Fruit fly (Drosophila melanogaster): ENCODE results near the gene alphaCOP.

The alphaCOP gene

dm6 chr3L:1592822-1593452 lies 52.1 kb downstream of the alphaCOP start:
- TF ChIP-seq CG17806 (tag; optimal IDR thresholded peaks at IDR 0.05) (no peak), Ets98B (GFP tag; IDR thresholded peaks at IDR 0.05) (peak; percentile 27; the same call in 1 of the 2 replicates), gl (tag; optimal IDR thresholded peaks at IDR 0.05) (peak; percentile 33), CG10348 (GFP tag; IDR thresholded peaks at IDR 0.05) (no peak), CG12605 (GFP tag; IDR thresholded peaks at IDR 0.05) (no peak; the same call in 1 of the 2 replicates), CG15710 (tag; optimal IDR thresholded peaks at IDR 0.05) (peak; percentile 4), CG8301 (tag; optimal IDR thresholded peaks at IDR 0.05) (peak; percentile 47), rn (GFP tag; IDR thresholded peaks at IDR 0.05) (no peak), D1 (tag; optimal IDR thresholded peaks at IDR 0.05) (no peak), Pif1B (GFP tag; optimal IDR thresholded peaks at IDR 0.05) (no peak), CG8159 (tag; optimal IDR thresholded peaks at IDR 0.05) (no peak), EcR (GFP tag; optimal IDR thresholded peaks at IDR 0.05) (peak; percentile 97), CG32121 (GFP tag; IDR thresholded peaks at IDR 0.05) (no peak), Snoo (tag; optimal IDR thresholded peaks at IDR 0.05) (peak; percentile 23), CG9948 (tag; optimal IDR thresholded peaks at IDR 0.05) (no peak), CG34367 (tag; optimal IDR thresholded peaks at IDR 0.05) (no peak), CG14655 (GFP tag; optimal IDR thresholded peaks at IDR 0.05) (no peak), CG4496 (GFP tag; IDR thresholded peaks at IDR 0.05) (0 out of 3 replicates have a peak, but pooled peaks have one; percentile 38), Pif1A (GFP tag; optimal IDR thresholded peaks at IDR 0.05) (no peak), CG13204 (GFP tag; optimal IDR thresholded peaks at IDR 0.05) (peak; percentile 52), fd96Ca (GFP tag; IDR thresholded peaks at IDR 0.05) (0 out of 3 replicates have a peak, but pooled peaks have one; percentile 23)

- TF ChIP-seq CG10348 (GFP tag; IDR thresholded peaks at IDR 0.05) (no peak), CG32121 (GFP tag; IDR thresholded peaks at IDR 0.05) (peak; percentile 65; the same call in 1 of the 2 replicates), CG13204 (GFP tag; optimal IDR thresholded peaks at IDR 0.05) (peak; percentile 70), D1 (tag; optimal IDR thresholded peaks at IDR 0.05) (no peak), fd96Ca (GFP tag; IDR thresholded peaks at IDR 0.05) (peak; percentile 70; the same call in 2 of the 3 replicates), CG15710 (tag; optimal IDR thresholded peaks at IDR 0.05) (peak; percentile 74), CG8159 (tag; optimal IDR thresholded peaks at IDR 0.05) (peak; percentile 75), CG34367 (tag; optimal IDR thresholded peaks at IDR 0.05) (peak; percentile 74), CG8301 (tag; optimal IDR thresholded peaks at IDR 0.05) (peak; percentile 29), CG14655 (GFP tag; optimal IDR thresholded peaks at IDR 0.05) (peak; percentile 41), gl (tag; optimal IDR thresholded peaks at IDR 0.05) (peak; percentile 89), Pif1B (GFP tag; optimal IDR thresholded peaks at IDR 0.05) (peak; percentile 85), Snoo (tag; optimal IDR thresholded peaks at IDR 0.05) (peak; percentile 86), Pif1A (GFP tag; optimal IDR thresholded peaks at IDR 0.05) (peak; percentile 88), CG9948 (tag; optimal IDR thresholded peaks at IDR 0.05) (peak; percentile 43), Ets98B (GFP tag; IDR thresholded peaks at IDR 0.05) (peak; percentile 42; the same call in 1 of the 2 replicates), CG12605 (GFP tag; IDR thresholded peaks at IDR 0.05) (no peak), rn (GFP tag; IDR thresholded peaks at IDR 0.05) (no peak), CG17806 (tag; optimal IDR thresholded peaks at IDR 0.05) (peak; percentile 51), CG4496 (GFP tag; IDR thresholded peaks at IDR 0.05) (peak; percentile 85), EcR (GFP tag; optimal IDR thresholded peaks at IDR 0.05) (peak; percentile 32)
Measured at dm6 chr3L:1591692-1592371, 53.2 kb downstream of the alphaCOP start.
